Fruit fly (Drosophila melanogaster) S2 (cell line): ENCODE results near the gene MsrA.

Source experiments
- CG8478 ChIP-seq: fragments of >200 bp; optimal IDR thresholded peaks from 2 replicates; lab custom pipeline; 2018
- CTCF ChIP-seq, 2 experiments: fragments of >200 bp; optimal IDR thresholded peaks; 2 replicates each; lab custom pipeline; 2018

DNA sequence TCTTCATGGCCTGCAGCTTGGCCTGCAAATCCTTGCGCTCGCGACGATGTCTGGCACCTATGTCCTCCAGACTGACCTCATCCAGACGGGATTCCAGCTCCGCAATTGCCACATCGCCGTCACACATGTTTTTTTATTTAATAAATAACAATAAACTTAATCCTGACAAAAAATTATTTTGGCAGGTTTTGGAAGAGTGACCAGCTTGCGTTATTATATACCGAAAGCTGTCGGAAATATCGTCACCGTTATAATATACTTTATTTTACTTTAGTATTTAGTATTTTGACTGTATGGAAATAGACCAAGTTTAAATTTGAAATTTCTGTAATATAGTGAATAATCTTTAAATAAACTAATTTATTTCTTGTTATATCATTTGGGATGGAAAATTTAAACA lies 6.2 kb upstream of the MsrA start, which contains the start of gene CG7857:
- TF ChIP-seq CTCF (optimal IDR thresholded peaks at IDR 0.05; lab: Kevin White, UChicago) (no peak), CG8478 (lab: Kevin White, UChicago) (no peak)
